Worm (Caenorhabditis elegans): ENCODE measurements around the gene T15B7.15.

ce11 chrV:6839008-6839407, 543 bp upstream of the T15B7.15 start, which contains the start of gene hpo-8:
- TF ChIP-seq ztf-23 (GFP tag; IDR thresholded peaks at IDR 0.05), result no peak
- TF ChIP-seq ref-1 (GFP tag; conservative IDR thresholded peaks at IDR 0.05), result no peak
